Fruit fly (Drosophila melanogaster): ENCODE data around the gene CG7156.

dm6 chr3R:18235879-18236278 lies 6.1 kb downstream of the CG7156 start, which contains the start of gene repo:
- TF ChIP-seq CTCF (optimal IDR thresholded peaks at IDR 0.05) (no peak), CG8478 (optimal IDR thresholded peaks at IDR 0.05) (no peak)
